Fruit fly (Drosophila melanogaster): Measurements from ENCODE around the gene CG4768.
A peak's percentile ranks its signal among the peaks of the same experiment; 100 is the strongest.

Gene CG4768

dm6 chrX:16745942-16746341 is 46.0 kb upstream of the CG4768 start (continued):
- no peak for TF ChIP-seq CrebB (tag; optimal IDR thresholded peaks at IDR 0.05)
- no peak for TF ChIP-seq CG17802 (tag; optimal IDR thresholded peaks at IDR 0.05)
- no peak for TF ChIP-seq Sry-δ (GFP tag; optimal IDR thresholded peaks at IDR 0.05)
- TF ChIP-seq CG11696 (GFP tag; IDR thresholded peaks at IDR 0.05) = peak; percentile 45; the same call in 1 of the 2 replicates
- no peak for TF ChIP-seq hkb (optimal IDR thresholded peaks at IDR 0.05)
- no peak for TF ChIP-seq hkb (GFP tag; IDR thresholded peaks at IDR 0.05)
- no peak for TF ChIP-seq dmrt99B (tag; optimal IDR thresholded peaks at IDR 0.05)
- TF ChIP-seq CG6272 (GFP tag; IDR thresholded peaks at IDR 0.05) = no peak

- peak; percentile 8 for TF ChIP-seq CG8359 (GFP tag; optimal IDR thresholded peaks at IDR 0.05; ENCODE audit: borderline replicate concordance)
- TF ChIP-seq CTCF (GFP tag; optimal IDR thresholded peaks at IDR 0.05) = peak; percentile 90
- TF ChIP-seq Ets65A (GFP tag) = peak; percentile 3
- no peak for TF ChIP-seq CG11456 (GFP tag; IDR thresholded peaks at IDR 0.05)
- peak; percentile 8 for TF ChIP-seq stwl (tag; optimal IDR thresholded peaks at IDR 0.05)
- no peak for TF ChIP-seq CG10209 (GFP tag; optimal IDR thresholded peaks at IDR 0.05)
- TF ChIP-seq CG9437 (GFP tag; optimal IDR thresholded peaks at IDR 0.05) = no peak
- TF ChIP-seq CG30020 (tag; optimal IDR thresholded peaks at IDR 0.05) = no peak
- no peak for TF ChIP-seq Dbx (GFP tag; IDR thresholded peaks at IDR 0.05)
- TF ChIP-seq hkb (optimal IDR thresholded peaks at IDR 0.05) = no peak
- 0 out of 2 replicates have a peak, but pooled peaks have one; percentile 25 for TF ChIP-seq hkb (GFP tag; IDR thresholded peaks at IDR 0.05)
- TF ChIP-seq bsh (GFP tag; optimal IDR thresholded peaks at IDR 0.05) = no peak
- TF ChIP-seq wdn (GFP tag; IDR thresholded peaks at IDR 0.05) = no peak
- no peak for TF ChIP-seq Awh (GFP tag; IDR thresholded peaks at IDR 0.05)
- no peak for TF ChIP-seq jumu (GFP tag; optimal IDR thresholded peaks at IDR 0.05)
- TF ChIP-seq Sry-δ (GFP tag; optimal IDR thresholded peaks at IDR 0.05) = no peak
- TF ChIP-seq lov (optimal IDR thresholded peaks at IDR 0.05) = no peak
- 0 out of 3 replicates have a peak, but pooled peaks have one; percentile 42 for TF ChIP-seq lov (GFP tag; IDR thresholded peaks at IDR 0.05)
- TF ChIP-seq CG11560 (tag; IDR thresholded peaks at IDR 0.05) = no peak
- TF ChIP-seq CG32532 (GFP tag; IDR thresholded peaks at IDR 0.05) = peak; percentile 26; the same call in 1 of the 2 replicates
- TF ChIP-seq CG16815 (GFP tag; optimal IDR thresholded peaks at IDR 0.05) = no peak
- no peak for TF ChIP-seq Ssrp (tag; optimal IDR thresholded peaks at IDR 0.05)
- TF ChIP-seq CG10543 (GFP tag; optimal IDR thresholded peaks at IDR 0.05) = no peak
- TF ChIP-seq Trl (optimal IDR thresholded peaks at IDR 0.05) = no peak
- TF ChIP-seq Trl (GFP tag; optimal IDR thresholded peaks at IDR 0.05) = no peak
- TF ChIP-seq pan (optimal IDR thresholded peaks at IDR 0.05) = no peak
- TF ChIP-seq pan (GFP tag; optimal IDR thresholded peaks at IDR 0.05 in 1 of 2, IDR thresholded peaks at IDR 0.05 in 1 of 2) = peak in 1 of 2 experiments; percentile 13
- TF ChIP-seq pnt (GFP tag; optimal IDR thresholded peaks at IDR 0.05) = no peak
- TF ChIP-seq CG17385 (GFP tag; optimal IDR thresholded peaks at IDR 0.05) = peak; percentile 27
- TF ChIP-seq mam (GFP tag; optimal IDR thresholded peaks at IDR 0.05) = no peak
- peak; percentile 93 for TF ChIP-seq CG14965 (GFP tag; optimal IDR thresholded peaks at IDR 0.05; ENCODE audit: borderline replicate concordance)
- peak; percentile 8 for TF ChIP-seq CG12219 (GFP tag; optimal IDR thresholded peaks at IDR 0.05)
- no peak for TF ChIP-seq lmd (GFP tag; IDR thresholded peaks at IDR 0.05)
- TF ChIP-seq CG8290 (GFP tag; optimal IDR thresholded peaks at IDR 0.05) = peak; percentile 71
- no peak for TF ChIP-seq CG8290 (tag; optimal IDR thresholded peaks at IDR 0.05)
- TF ChIP-seq row (GFP tag; IDR thresholded peaks at IDR 0.05) = no peak
- TF ChIP-seq CG6791 (GFP tag; IDR thresholded peaks at IDR 0.05; ENCODE audit: partially characterized antibody) = no peak
- TF ChIP-seq Dip2 (GFP tag; IDR thresholded peaks at IDR 0.05) = no peak
- peak; percentile 72 for TF ChIP-seq Med (GFP tag)
- TF ChIP-seq TFAM (GFP tag; optimal IDR thresholded peaks at IDR 0.05) = no peak
- TF ChIP-seq ewg (GFP tag; optimal IDR thresholded peaks at IDR 0.05) = no peak
- TF ChIP-seq Sin3A (optimal IDR thresholded peaks at IDR 0.05) = no peak
- no peak for TF ChIP-seq CG15011 (GFP tag; optimal IDR thresholded peaks at IDR 0.05)
- peak; percentile 11 for TF ChIP-seq CG17359 (tag; optimal IDR thresholded peaks at IDR 0.05)
- no peak for TF ChIP-seq CG1647 (GFP tag; optimal IDR thresholded peaks at IDR 0.05)
- no peak for TF ChIP-seq al (GFP tag; IDR thresholded peaks at IDR 0.05)
- no peak for TF ChIP-seq wor (GFP tag; IDR thresholded peaks at IDR 0.05)
Measured at dm6 chrX:16746824-16747223, 45.1 kb upstream of the CG4768 start.

Data from whole organism, embryonic.